Fruit fly (Drosophila melanogaster) whole organism: ENCODE measurements around the gene CG9288.

Experiments
- CG8478 ChIP-seq: fragments of >200 bp; optimal IDR thresholded peaks from 2 replicates; lab custom pipeline; 2018; ENCODE audit warnings: inconsistent platforms
- Dll ChIP-seq: fragments of >200 bp; optimal IDR thresholded peaks from 2 replicates; lab custom pipeline; 2017
- EcR ChIP-seq, 2 experiments: fragments of >200 bp; optimal IDR thresholded peaks; 2 replicates each; lab custom pipeline; 2017; ENCODE audit warnings: missing biosample characterization in 2 of 2, missing genetic modification characterization in 2 of 2, missing genetic modification reagents in 2 of 2
- pan ChIP-seq: fragments of >200 bp; optimal IDR thresholded peaks from 2 replicates; lab custom pipeline; 2017
- psq ChIP-seq: fragments of >200 bp; optimal IDR thresholded peaks from 2 replicates; lab custom pipeline; 2017
- usp ChIP-seq: fragments of >200 bp; optimal IDR thresholded peaks from 2 replicates; lab custom pipeline; 2017; ENCODE audit warnings: missing biosample characterization, missing genetic modification characterization, mixed read lengths

The CG9288 gene

dm6 chr3R:13779241-13779683 is at the start of gene CG9288, which contains the start of gene CG42375:
Gene CG9288 (plus strand): TSS chr3R:13779624.
Gene CG42375 (plus strand): TSS chr3R:13779624.
- TF ChIP-seq CG8478 (lab: Kevin White, UChicago), result no peak
- TF ChIP-seq usp (GFP tag; lab: Kevin White, UChicago), result no peak
- no peak for TF ChIP-seq Dll (lab: Kevin White, UChicago)
- no peak for TF ChIP-seq pan (lab: Kevin White, UChicago)
- TF ChIP-seq psq (lab: Kevin White, UChicago), result no peak
- no peak for TF ChIP-seq EcR (GFP tag; optimal IDR thresholded peaks at IDR 0.05; lab: Kevin White, UChicago)

- TF ChIP-seq usp (GFP tag; lab: Kevin White, UChicago) (no peak), pan (lab: Kevin White, UChicago) (no peak), psq (lab: Kevin White, UChicago) (no peak), EcR (GFP tag; optimal IDR thresholded peaks at IDR 0.05; lab: Kevin White, UChicago) (no peak), Dll (lab: Kevin White, UChicago) (no peak), CG8478 (lab: Kevin White, UChicago) (no peak)
Measured at dm6 chr3R:13730005-13730404, 49.4 kb upstream of the CG9288 start.

dm6 chr3R:13735304-13735898 is 44.0 kb upstream of the CG9288 start:
- TF ChIP-seq EcR (GFP tag; optimal IDR thresholded peaks at IDR 0.05; lab: Kevin White, UChicago) (no peak), Dll (lab: Kevin White, UChicago) (no peak), psq (lab: Kevin White, UChicago) (no peak), usp (GFP tag; lab: Kevin White, UChicago) (no peak), pan (lab: Kevin White, UChicago) (no peak), CG8478 (lab: Kevin White, UChicago) (no peak)

- TF ChIP-seq Dll (lab: Kevin White, UChicago), result no peak
- no peak for TF ChIP-seq psq (lab: Kevin White, UChicago)
- no peak for TF ChIP-seq CG8478 (lab: Kevin White, UChicago)
- no peak for TF ChIP-seq pan (lab: Kevin White, UChicago)
- TF ChIP-seq usp (GFP tag; lab: Kevin White, UChicago), result no peak
- no peak for TF ChIP-seq EcR (GFP tag; optimal IDR thresholded peaks at IDR 0.05; lab: Kevin White, UChicago)
Measured at dm6 chr3R:13746066-13746673, 33.3 kb upstream of the CG9288 start.

dm6 chr3R:13761563-13761962 is 17.9 kb upstream of the CG9288 start:
- TF ChIP-seq CG8478 (lab: Kevin White, UChicago), result no peak
- TF ChIP-seq usp (GFP tag; lab: Kevin White, UChicago), result no peak
- TF ChIP-seq Dll (lab: Kevin White, UChicago), result no peak
- no peak for TF ChIP-seq pan (lab: Kevin White, UChicago)
- TF ChIP-seq EcR (GFP tag; optimal IDR thresholded peaks at IDR 0.05; lab: Kevin White, UChicago), result no peak
- TF ChIP-seq psq (lab: Kevin White, UChicago), result no peak

- TF ChIP-seq Dll (lab: Kevin White, UChicago), result no peak
- TF ChIP-seq psq (lab: Kevin White, UChicago), result no peak
- TF ChIP-seq EcR (GFP tag; optimal IDR thresholded peaks at IDR 0.05; lab: Kevin White, UChicago), result no peak
- TF ChIP-seq CG8478 (lab: Kevin White, UChicago), result no peak
- no peak for TF ChIP-seq usp (GFP tag; lab: Kevin White, UChicago)
- TF ChIP-seq pan (lab: Kevin White, UChicago), result no peak
Measured at dm6 chr3R:13765001-13765400, 14.4 kb upstream of the CG9288 start.

- TF ChIP-seq pan (lab: Kevin White, UChicago) (no peak), Dll (lab: Kevin White, UChicago) (no peak), EcR (GFP tag; optimal IDR thresholded peaks at IDR 0.05; lab: Kevin White, UChicago) (no peak), CG8478 (lab: Kevin White, UChicago) (no peak), psq (lab: Kevin White, UChicago) (no peak), usp (GFP tag; lab: Kevin White, UChicago) (no peak)
Measured at dm6 chr3R:13765456-13765855, 14.0 kb upstream of the CG9288 start, which contains the start of gene CG9312. Gene CG9312 (plus strand): TSS chr3R:13765756.

- TF ChIP-seq Dll (lab: Kevin White, UChicago), result no peak
- no peak for TF ChIP-seq psq (lab: Kevin White, UChicago)
- no peak for TF ChIP-seq CG8478 (lab: Kevin White, UChicago)
- no peak for TF ChIP-seq usp (GFP tag; lab: Kevin White, UChicago)
- TF ChIP-seq pan (lab: Kevin White, UChicago), result no peak
- no peak for TF ChIP-seq EcR (GFP tag; optimal IDR thresholded peaks at IDR 0.05; lab: Kevin White, UChicago)
Measured at dm6 chr3R:13767239-13767638, 12.2 kb upstream of the CG9288 start, which contains the start of gene Cht5. Gene Cht5 (plus strand): TSS chr3R:13767549.

dm6 chr3R:13771195-13771594 is 8.2 kb upstream of the CG9288 start, which contains the start of gene CG9297:
Gene CG9297 (plus strand): TSS chr3R:13771495.
- no peak for TF ChIP-seq pan (lab: Kevin White, UChicago)

dm6 chr3R:13773350-13773749 is 6.1 kb upstream of the CG9288 start:
- TF ChIP-seq usp (GFP tag; lab: Kevin White, UChicago), result no peak
- TF ChIP-seq EcR (GFP tag; optimal IDR thresholded peaks at IDR 0.05; lab: Kevin White, UChicago), result no peak

dm6 chr3R:13780769-13781168 is 1.3 kb downstream of the CG9288 start, which contains the start of gene CG9286:
Gene CG9286 (plus strand): TSS chr3R:13780964.
- TF ChIP-seq psq (lab: Kevin White, UChicago), result no peak
- no peak for TF ChIP-seq CG8478 (lab: Kevin White, UChicago)
- TF ChIP-seq EcR (GFP tag; optimal IDR thresholded peaks at IDR 0.05; lab: Kevin White, UChicago), result no peak
- no peak for TF ChIP-seq Dll (lab: Kevin White, UChicago)
- TF ChIP-seq usp (GFP tag; lab: Kevin White, UChicago), result no peak
- no peak for TF ChIP-seq pan (lab: Kevin White, UChicago)
